Fruit fly (Drosophila melanogaster): ENCODE results near the gene Rbp.

Gene Rbp

dm6 chr3R:15408131-15408731, 33.8 kb downstream of the Rbp start, which contains the start of gene Atx2:
TSS of gene Atx2 (plus strand) at chr3R:15408423.
- TF ChIP-seq CG8478 (optimal IDR thresholded peaks at IDR 0.05) (no peak), CTCF (optimal IDR thresholded peaks at IDR 0.05) (peak; percentile 36 to 41)

DNA sequence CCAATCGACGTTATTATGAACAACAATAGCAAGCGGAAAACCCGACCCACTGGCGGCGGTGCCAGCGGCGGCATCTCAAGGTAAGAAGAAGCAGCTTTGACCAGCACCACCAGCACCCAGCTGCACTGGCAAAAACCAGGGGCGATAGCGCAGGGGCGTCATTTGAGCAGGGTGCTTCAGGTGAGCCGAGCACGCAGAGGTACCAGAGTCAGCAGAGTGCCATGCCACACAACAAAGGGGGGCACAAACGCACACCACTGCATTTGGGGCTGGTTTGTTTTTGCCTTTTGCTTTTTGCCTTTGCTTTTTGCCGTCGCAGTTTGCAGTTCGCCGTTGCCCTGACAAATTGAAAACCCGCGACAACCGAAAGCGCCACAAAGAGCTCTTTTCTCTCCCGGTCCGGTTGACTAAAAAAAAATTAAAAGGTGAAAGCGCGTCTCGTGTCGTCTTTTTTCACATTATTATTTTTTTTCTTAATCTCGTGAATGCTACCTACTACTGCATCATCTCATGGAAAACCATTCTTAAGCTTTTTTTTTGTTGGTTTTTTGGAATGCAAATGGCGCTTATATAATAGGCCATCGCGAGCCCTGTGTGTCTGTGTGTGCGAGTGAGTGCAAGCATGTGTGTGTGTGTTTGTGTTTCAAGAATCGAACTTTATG, 34.8 kb downstream of the Rbp start:
- TF ChIP-seq CG8478 (optimal IDR thresholded peaks at IDR 0.05) (no peak), CTCF (optimal IDR thresholded peaks at IDR 0.05) (no peak)

DNA sequence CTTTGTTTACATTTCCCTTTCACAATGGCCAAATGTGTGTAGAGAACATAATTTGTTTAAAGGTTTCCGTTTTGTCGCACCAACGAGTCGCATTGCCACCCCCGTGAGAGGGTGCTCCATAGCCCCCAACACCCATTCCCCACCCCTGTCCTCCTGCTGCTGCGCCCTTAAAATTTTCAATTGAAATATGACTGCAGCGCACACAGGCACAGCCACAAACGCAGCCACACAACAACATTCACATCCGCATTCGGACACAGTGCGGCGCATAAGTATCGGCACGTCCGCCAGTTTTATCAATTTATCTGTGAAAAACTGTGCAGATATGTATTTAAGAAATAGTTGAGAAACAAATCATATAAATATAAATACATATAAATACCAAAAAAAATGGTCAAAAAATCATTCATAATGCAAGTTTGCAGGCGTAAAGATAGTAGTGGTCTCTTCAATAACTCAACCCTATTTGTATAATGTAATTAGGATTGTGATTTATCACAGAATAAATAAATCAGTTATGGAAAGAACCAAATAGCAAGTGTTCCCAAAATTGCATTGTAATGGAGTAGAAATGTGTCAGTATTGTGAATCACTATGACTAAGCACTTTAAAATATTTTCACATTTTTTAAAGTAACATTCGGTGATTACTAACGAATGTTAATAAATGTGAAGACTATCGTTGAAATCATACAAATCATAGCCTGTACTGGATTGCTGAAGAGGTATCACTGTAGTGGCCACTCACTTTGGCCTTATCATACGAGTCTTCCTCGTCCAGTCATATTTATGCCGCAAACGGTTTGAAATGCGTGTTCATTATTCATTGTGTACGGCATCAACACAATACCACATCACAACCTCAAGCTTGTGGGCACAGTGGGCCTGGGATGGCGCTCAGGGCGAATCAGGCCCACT, 35.6 kb downstream of the Rbp start:
- TF ChIP-seq CTCF (optimal IDR thresholded peaks at IDR 0.05) (no peak), CG8478 (optimal IDR thresholded peaks at IDR 0.05) (no peak)

DNA sequence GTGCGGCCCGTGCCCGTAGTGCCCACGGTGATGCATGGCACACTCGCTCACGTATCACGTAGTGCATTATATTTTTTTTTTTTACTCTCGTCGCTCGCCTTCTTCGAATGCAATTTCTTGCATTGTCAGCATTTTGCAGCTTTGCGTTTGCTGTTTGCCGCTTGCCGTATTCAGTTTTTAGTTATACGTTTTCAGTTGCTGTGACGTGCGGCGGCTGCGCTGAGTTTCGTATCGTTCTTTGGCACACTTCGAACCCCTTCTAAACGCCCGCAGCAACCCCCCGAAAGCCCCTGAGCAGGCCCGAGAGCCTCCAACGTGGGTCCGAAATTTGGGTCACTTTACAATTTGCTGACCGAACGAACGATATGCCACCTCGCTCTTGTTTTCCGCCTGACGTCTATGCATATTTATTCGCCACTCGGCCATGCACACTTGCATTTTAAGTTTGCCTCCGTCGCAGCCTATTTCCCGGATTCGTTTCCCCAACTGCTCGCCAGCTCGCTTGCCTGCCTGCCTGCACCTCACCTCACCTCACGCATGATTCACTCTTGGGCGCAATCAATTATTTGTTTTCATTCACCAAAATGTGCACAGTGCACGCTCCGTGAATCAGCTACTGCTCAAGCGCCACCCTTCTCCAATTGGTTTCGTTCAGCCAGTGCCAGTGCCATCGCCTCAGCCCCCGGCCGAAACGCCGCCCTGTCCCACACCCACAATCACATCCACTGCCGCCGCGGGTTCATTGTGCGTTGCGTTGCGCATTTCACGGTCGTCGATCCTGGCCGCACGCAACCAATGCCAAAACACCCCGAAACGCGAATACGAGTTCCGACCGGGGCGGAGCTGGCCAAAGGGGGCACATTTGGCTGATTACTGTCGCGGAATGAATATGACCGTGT, 36.5 kb downstream of the Rbp start:
- TF ChIP-seq CG8478 (optimal IDR thresholded peaks at IDR 0.05) (no peak), CTCF (optimal IDR thresholded peaks at IDR 0.05) (no peak)

dm6 chr3R:15414936-15415601, 40.6 kb downstream of the Rbp start:
- TF ChIP-seq CTCF (optimal IDR thresholded peaks at IDR 0.05) (no peak), CG8478 (optimal IDR thresholded peaks at IDR 0.05) (no peak)

DNA sequence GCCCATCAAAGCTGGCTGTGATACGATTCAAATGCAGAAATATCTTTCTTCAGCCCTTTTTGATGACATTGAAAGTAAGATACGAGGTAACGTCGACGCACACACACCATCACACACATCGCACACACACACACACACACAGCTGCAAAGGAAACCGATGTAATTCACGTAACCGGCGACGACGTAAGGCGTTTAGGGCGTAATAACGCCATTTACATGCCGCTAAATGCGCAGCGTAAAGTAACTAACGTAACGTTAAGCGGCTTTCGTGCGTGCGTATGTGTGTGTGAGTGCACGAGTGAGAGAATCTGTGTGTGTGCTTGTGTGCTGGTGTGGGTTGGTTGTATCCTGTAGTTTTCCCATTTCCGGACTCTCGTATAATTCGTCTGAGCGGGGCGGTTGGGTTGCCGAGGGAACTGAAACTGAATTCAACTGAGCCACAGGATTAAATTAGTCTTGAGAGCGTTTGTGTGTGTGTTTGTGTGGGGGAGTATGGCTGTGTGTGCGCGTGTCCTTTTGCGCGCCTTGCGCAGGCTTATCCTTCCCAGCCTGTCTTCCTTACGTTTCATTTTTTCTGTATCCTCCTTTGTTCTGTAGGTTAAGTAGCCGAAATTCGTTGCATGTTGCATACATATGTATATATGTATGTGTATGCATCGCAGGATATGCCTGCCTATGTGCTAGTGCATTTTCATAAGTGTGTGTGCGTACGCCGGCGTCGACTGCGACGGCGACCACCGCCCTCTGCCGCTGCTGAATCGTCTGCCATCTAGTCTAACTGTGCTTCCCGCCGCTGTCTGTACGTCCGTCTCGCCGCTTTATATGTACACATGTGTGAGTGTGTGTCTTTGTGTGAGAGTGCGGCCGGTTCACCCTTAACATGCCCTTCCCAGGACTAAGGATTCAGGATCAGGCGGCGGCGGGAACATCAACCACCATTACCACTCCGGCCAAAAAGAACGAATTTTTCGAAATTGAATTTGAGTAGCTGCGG, 43.6 kb downstream of the Rbp start:
- TF ChIP-seq CG8478 (optimal IDR thresholded peaks at IDR 0.05), result no peak
- TF ChIP-seq CTCF (optimal IDR thresholded peaks at IDR 0.05), result no peak

- TF ChIP-seq CG8478 (optimal IDR thresholded peaks at IDR 0.05) (no peak), CTCF (optimal IDR thresholded peaks at IDR 0.05) (no peak)
Measured at dm6 chr3R:15418824-15419530, 44.5 kb downstream of the Rbp start.

DNA sequence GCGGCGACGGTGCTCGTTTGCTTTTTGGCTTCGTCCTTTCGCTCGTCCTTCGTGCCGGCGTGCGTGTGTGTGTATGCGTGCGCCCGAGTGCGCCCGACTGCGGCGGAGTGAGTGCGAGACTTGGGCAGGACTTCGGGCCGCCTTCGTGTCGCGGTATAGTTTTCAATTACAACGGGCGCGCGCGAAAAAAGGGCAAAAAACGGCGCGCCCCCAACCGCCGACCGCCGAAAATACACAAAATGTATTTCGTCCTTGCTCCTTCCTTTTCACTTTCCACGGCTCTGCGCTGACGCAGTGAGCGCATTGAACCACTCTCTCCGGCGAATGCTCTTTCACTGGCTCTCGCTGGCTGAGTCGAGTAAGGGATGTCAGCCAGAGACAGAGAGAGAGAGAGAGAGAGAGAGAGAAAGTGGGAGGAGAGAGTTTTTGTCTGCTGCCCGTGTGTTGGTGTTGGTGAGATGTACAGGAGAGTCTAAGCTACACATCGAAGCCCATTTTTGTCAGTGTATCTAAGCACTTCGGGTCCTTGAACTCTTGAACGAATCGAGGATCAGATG, 46.0 kb downstream of the Rbp start:
- TF ChIP-seq CG8478 (optimal IDR thresholded peaks at IDR 0.05) (no peak), CTCF (optimal IDR thresholded peaks at IDR 0.05) (no peak)

dm6 chr3R:15424187-15424586, 49.8 kb downstream of the Rbp start:
- TF ChIP-seq CTCF (optimal IDR thresholded peaks at IDR 0.05), result no peak

dm6 chr3R:15425638-15426487, 51.4 kb downstream of the Rbp start:
- TF ChIP-seq CG8478 (optimal IDR thresholded peaks at IDR 0.05) (no peak), CTCF (optimal IDR thresholded peaks at IDR 0.05) (no peak)

dm6 chr3R:15427199-15427817, 52.9 kb downstream of the Rbp start:
- TF ChIP-seq CTCF (optimal IDR thresholded peaks at IDR 0.05), result no peak
- no peak for TF ChIP-seq CG8478 (optimal IDR thresholded peaks at IDR 0.05)
